Fruit fly (Drosophila melanogaster) whole organism, embryonic: ENCODE results near the gene nmdyn-D7.

Source experiments
- Atf3 ChIP-seq: fragments of 200-800 bp; sonication (Bioruptor generic); optimal IDR thresholded peaks from 3 replicates; lab custom pipeline; 2016; ENCODE audit warnings: missing biosample characterization, missing genetic modification characterization
- CG10979 ChIP-seq: fragments of 200-800 bp; sonication (Bioruptor generic); optimal IDR thresholded peaks from 2 replicates; lab custom pipeline; 2018; ENCODE audit warnings: missing biosample characterization, mild to moderate bottlenecking, missing genetic modification characterization, moderate library complexity
- CG12219 ChIP-seq: fragments of 200-800 bp; sonication (Bioruptor generic); optimal IDR thresholded peaks from 3 replicates; lab custom pipeline; 2018; ENCODE audit warnings: missing biosample characterization, mild to moderate bottlenecking, missing genetic modification characterization
- CG12744 ChIP-seq: fragments of 200-800 bp; sonication (Bioruptor generic); optimal IDR thresholded peaks from 2 replicates; lab custom pipeline; 2016; ENCODE audit warnings: missing biosample characterization, missing genetic modification characterization
- CG13287 ChIP-seq: fragments of 200-800 bp; sonication (Bioruptor generic); IDR thresholded peaks from 2 replicates; pipeline ENCODE4 v1.3.6; 2022; ENCODE audit warnings: missing biosample characterization, missing genetic modification characterization; ENCODE audit not compliant: partially characterized antibody
- CG13624 ChIP-seq: fragments of 200-800 bp; sonication (Bioruptor generic); optimal IDR thresholded peaks from 2 replicates; lab custom pipeline; 2016; ENCODE audit warnings: missing biosample characterization, missing genetic modification characterization
- CG14710 ChIP-seq: fragments of 200-800 bp; sonication (Bioruptor generic); optimal IDR thresholded peaks from 3 replicates; lab custom pipeline; 2019; ENCODE audit warnings: missing biosample characterization, mild to moderate bottlenecking, missing genetic modification characterization, moderate library complexity
- CG1603 ChIP-seq: fragments of 200-800 bp; sonication (Bioruptor generic); optimal IDR thresholded peaks from 2 replicates; lab custom pipeline; 2019; ENCODE audit warnings: missing biosample characterization, mild to moderate bottlenecking, missing genetic modification characterization, moderate library complexity
- CG1792 ChIP-seq: fragments of 200-800 bp; sonication (Bioruptor generic); optimal IDR thresholded peaks from 2 replicates; lab custom pipeline; 2016; ENCODE audit warnings: missing biosample characterization, missing genetic modification characterization
- CG2120 ChIP-seq: fragments of 200-800 bp; sonication (Bioruptor generic); optimal IDR thresholded peaks from 3 replicates; lab custom pipeline; 2016; ENCODE audit warnings: missing biosample characterization, missing genetic modification characterization
- CG2678 ChIP-seq: fragments of 200-800 bp; sonication (Bioruptor generic); optimal IDR thresholded peaks from 3 replicates; lab custom pipeline; 2019; ENCODE audit warnings: missing biosample characterization, mild to moderate bottlenecking, missing genetic modification characterization, moderate library complexity
- CG3065 ChIP-seq: fragments of 200-800 bp; sonication (Bioruptor generic); optimal IDR thresholded peaks from 2 replicates; lab custom pipeline; 2016; ENCODE audit warnings: missing biosample characterization, missing genetic modification characterization
- CG43689 ChIP-seq: fragments of 200-800 bp; sonication (Bioruptor generic); IDR thresholded peaks from 2 replicates; pipeline ENCODE4 v1.3.6; 2022; ENCODE audit warnings: missing biosample characterization, missing genetic modification characterization
- CG4404 ChIP-seq: fragments of 200-800 bp; sonication (Bioruptor generic); IDR thresholded peaks from 2 replicates; pipeline ENCODE4 v1.3.6; 2022; ENCODE audit warnings: missing biosample characterization, missing genetic modification characterization
- CG7556 ChIP-seq: fragments of 200-800 bp; sonication (Bioruptor generic); optimal IDR thresholded peaks from 2 replicates; lab custom pipeline; 2017; ENCODE audit warnings: missing biosample characterization, mild to moderate bottlenecking, missing genetic modification characterization
- CG7786 ChIP-seq: fragments of 200-800 bp; sonication (Bioruptor generic); optimal IDR thresholded peaks from 2 replicates; lab custom pipeline; 2016; ENCODE audit warnings: missing biosample characterization, missing genetic modification characterization
- CG7839 ChIP-seq: fragments of 200-800 bp; sonication (Bioruptor generic); optimal IDR thresholded peaks from 3 replicates; lab custom pipeline; 2018; ENCODE audit warnings: missing biosample characterization, mild to moderate bottlenecking, missing genetic modification characterization, moderate library complexity
- CG9727 ChIP-seq: fragments of 200-800 bp; sonication (Bioruptor generic); optimal IDR thresholded peaks from 3 replicates; lab custom pipeline; 2017; ENCODE audit warnings: missing biosample characterization, mild to moderate bottlenecking, missing genetic modification characterization
- CrebB ChIP-seq: fragments of 200-800 bp; sonication (Bioruptor generic); optimal IDR thresholded peaks from 3 replicates; lab custom pipeline; 2018; ENCODE audit warnings: missing biosample characterization, mild to moderate bottlenecking, missing genetic modification characterization
- Doc2 ChIP-seq: fragments of 200-800 bp; sonication (Bioruptor generic); IDR thresholded peaks from 2 replicates; pipeline ENCODE4 v1.3.6; 2022; ENCODE audit warnings: missing biosample characterization, missing genetic modification characterization
- Dref ChIP-seq: fragments of 200-800 bp; sonication (Bioruptor generic); IDR thresholded peaks from 2 replicates; pipeline ENCODE4 v1.3.6; 2022; ENCODE audit warnings: missing biosample characterization, missing genetic modification characterization
- Hand ChIP-seq: fragments of 200-800 bp; sonication (Bioruptor generic); optimal IDR thresholded peaks from 2 replicates; lab custom pipeline; 2017; ENCODE audit warnings: mild to moderate bottlenecking, missing biosample characterization, missing genetic modification reagents, missing genetic modification characterization
- Hr3 ChIP-seq: fragments of 200-800 bp; sonication (Bioruptor generic); optimal IDR thresholded peaks from 3 replicates; lab custom pipeline; 2016; ENCODE audit warnings: missing biosample characterization, missing genetic modification characterization
- MTF-1 ChIP-seq: fragments of 200-800 bp; sonication (Bioruptor generic); optimal IDR thresholded peaks from 2 replicates; lab custom pipeline; 2018; ENCODE audit warnings: missing biosample characterization, mild to moderate bottlenecking, missing genetic modification characterization, borderline replicate concordance
- Mad ChIP-seq: fragments of 200-800 bp; sonication (Bioruptor generic); optimal IDR thresholded peaks from 2 replicates; lab custom pipeline; 2016; ENCODE audit warnings: missing biosample characterization, missing genetic modification characterization
- Meics ChIP-seq: fragments of 200-800 bp; sonication (Bioruptor generic); optimal IDR thresholded peaks from 2 replicates; lab custom pipeline; 2017; ENCODE audit warnings: missing biosample characterization, mild to moderate bottlenecking, missing genetic modification characterization
- Nf-YA ChIP-seq: fragments of 200-800 bp; sonication (Bioruptor generic); IDR thresholded peaks from 2 replicates; pipeline ENCODE4 v1.3.6; 2022; ENCODE audit warnings: missing biosample characterization, missing genetic modification characterization
- Scr ChIP-seq: fragments of 200-800 bp; sonication (Bioruptor generic); IDR thresholded peaks from 2 replicates; pipeline ENCODE4 v1.3.6; 2022; ENCODE audit warnings: missing biosample characterization, missing genetic modification characterization; ENCODE audit not compliant: partially characterized antibody
- TFAM ChIP-seq: fragments of 200-800 bp; sonication (Bioruptor generic); optimal IDR thresholded peaks from 2 replicates; lab custom pipeline; 2017; ENCODE audit warnings: missing biosample characterization, missing genetic modification characterization, inconsistent platforms
- Taf1 ChIP-seq: fragments of 200-800 bp; sonication (Bioruptor generic); IDR thresholded peaks from 2 replicates; pipeline ENCODE4 v1.3.6; 2022; ENCODE audit warnings: missing biosample characterization, missing genetic modification characterization
- chinmo ChIP-seq: fragments of 200-800 bp; sonication (Bioruptor generic); IDR thresholded peaks from 4 replicates; pipeline ENCODE4 v1.3.6; 2022; ENCODE audit warnings: missing biosample characterization, missing genetic modification characterization; ENCODE audit not compliant: partially characterized antibody
- crol ChIP-seq: fragments of 200-800 bp; sonication (Bioruptor generic); IDR thresholded peaks from 2 replicates; pipeline ENCODE4 v1.3.6; 2022; ENCODE audit warnings: missing biosample characterization, missing genetic modification characterization
- eve ChIP-seq, 2 experiments: fragments of >200 bp; optimal IDR thresholded peaks; 2 replicates each; lab custom pipeline; 2017; ENCODE audit warnings: missing biosample characterization in 2 of 2, missing genetic modification characterization in 2 of 2
- gfzf ChIP-seq: fragments of 200-800 bp; sonication (Bioruptor generic); optimal IDR thresholded peaks from 2 replicates; lab custom pipeline; 2016; ENCODE audit warnings: missing biosample characterization, mild to moderate bottlenecking, missing genetic modification characterization, moderate library complexity
- grn ChIP-seq: fragments of 200-800 bp; sonication (Bioruptor generic); optimal IDR thresholded peaks from 3 replicates; lab custom pipeline; 2017; ENCODE audit warnings: missing biosample characterization, missing genetic modification characterization
- gsb ChIP-seq: fragments of 200-800 bp; sonication (Bioruptor generic); IDR thresholded peaks from 2 replicates; pipeline ENCODE4 v1.3.6; 2022; ENCODE audit warnings: missing biosample characterization, missing genetic modification characterization
- hkb ChIP-seq, 2 experiments: fragments of 200-800 bp in 1 of 2; fragments of >200 bp in 1 of 2; sonication (Bioruptor generic) in 1 of 2; IDR thresholded peaks in 1 of 2; optimal IDR thresholded peaks in 1 of 2; 2 replicates each; pipeline versions ENCODE4 v1.3.6 to Lab custom; 2017 to 2022; ENCODE audit warnings: missing biosample characterization in 1 of 2, missing genetic modification characterization in 1 of 2
- inv ChIP-seq: fragments of 200-800 bp; sonication (Bioruptor generic); IDR thresholded peaks from 2 replicates; pipeline ENCODE4 v1.3.6; 2022; ENCODE audit warnings: missing biosample characterization, missing genetic modification characterization; ENCODE audit not compliant: partially characterized antibody
- luna ChIP-seq: fragments of 200-800 bp; sonication (Bioruptor generic); optimal IDR thresholded peaks from 2 replicates; lab custom pipeline; 2016; ENCODE audit warnings: missing biosample characterization, missing genetic modification characterization
- otp ChIP-seq: fragments of 200-800 bp; sonication (Bioruptor generic); IDR thresholded peaks from 3 replicates; pipeline ENCODE4, ENCODE4 v1.3.6; 2022; ENCODE audit warnings: missing biosample characterization, missing genetic modification characterization
- pb ChIP-seq: fragments of 200-800 bp; sonication (Bioruptor generic); optimal IDR thresholded peaks from 3 replicates; lab custom pipeline; 2016; ENCODE audit warnings: missing biosample characterization, missing genetic modification characterization
- prd ChIP-seq, 3 experiments: fragments of >200 bp in 2 of 3; fragments of 200-800 bp in 1 of 3; sonication (Bioruptor generic) in 1 of 3; optimal IDR thresholded peaks in 2 of 3; IDR thresholded peaks in 1 of 3; 2 replicates in 2 of 3; 3 replicates in 1 of 3; pipeline versions ENCODE4 v1.3.6 to Lab custom; 2017 to 2022; ENCODE audit warnings: missing biosample characterization in 1 of 3, missing genetic modification characterization in 1 of 3
- psq ChIP-seq: fragments of 200-800 bp; sonication (Bioruptor generic); optimal IDR thresholded peaks from 2 replicates; lab custom pipeline; 2017; ENCODE audit warnings: missing biosample characterization, missing genetic modification characterization
- row ChIP-seq: fragments of 200-800 bp; sonication (Bioruptor generic); IDR thresholded peaks from 3 replicates; pipeline ENCODE4 v1.3.6; 2022; ENCODE audit warnings: missing biosample characterization, missing genetic modification characterization
- sc ChIP-seq, 3 experiments: fragments of >200 bp in 2 of 3; fragments of 200-800 bp in 1 of 3; sonication (Bioruptor generic) in 1 of 3; optimal IDR thresholded peaks; 2 replicates in 2 of 3; 3 replicates in 1 of 3; lab custom pipeline; 2017; ENCODE audit warnings: mild to moderate bottlenecking in 1 of 3, missing biosample characterization in 1 of 3, missing genetic modification characterization in 1 of 3, missing genetic modification reagents in 1 of 3
- slbo ChIP-seq: fragments of 200-800 bp; sonication (Bioruptor generic); IDR thresholded peaks from 2 replicates; pipeline ENCODE4 v1.3.6; 2022; ENCODE audit warnings: missing biosample characterization, missing genetic modification characterization
- tio ChIP-seq: fragments of 200-800 bp; sonication (Bioruptor generic); optimal IDR thresholded peaks from 2 replicates; lab custom pipeline; 2017; ENCODE audit warnings: missing biosample characterization, missing genetic modification characterization, inconsistent platforms
- z ChIP-seq: fragments of 200-800 bp; sonication (Bioruptor generic); IDR thresholded peaks from 3 replicates; pipeline ENCODE4 v1.3.6; 2022; ENCODE audit warnings: missing biosample characterization, missing genetic modification characterization
- zfh2 ChIP-seq: fragments of 200-800 bp; sonication (Bioruptor generic); optimal IDR thresholded peaks from 2 replicates; lab custom pipeline; 2016; ENCODE audit warnings: missing biosample characterization, missing genetic modification characterization

Gene nmdyn-D7

DNA sequence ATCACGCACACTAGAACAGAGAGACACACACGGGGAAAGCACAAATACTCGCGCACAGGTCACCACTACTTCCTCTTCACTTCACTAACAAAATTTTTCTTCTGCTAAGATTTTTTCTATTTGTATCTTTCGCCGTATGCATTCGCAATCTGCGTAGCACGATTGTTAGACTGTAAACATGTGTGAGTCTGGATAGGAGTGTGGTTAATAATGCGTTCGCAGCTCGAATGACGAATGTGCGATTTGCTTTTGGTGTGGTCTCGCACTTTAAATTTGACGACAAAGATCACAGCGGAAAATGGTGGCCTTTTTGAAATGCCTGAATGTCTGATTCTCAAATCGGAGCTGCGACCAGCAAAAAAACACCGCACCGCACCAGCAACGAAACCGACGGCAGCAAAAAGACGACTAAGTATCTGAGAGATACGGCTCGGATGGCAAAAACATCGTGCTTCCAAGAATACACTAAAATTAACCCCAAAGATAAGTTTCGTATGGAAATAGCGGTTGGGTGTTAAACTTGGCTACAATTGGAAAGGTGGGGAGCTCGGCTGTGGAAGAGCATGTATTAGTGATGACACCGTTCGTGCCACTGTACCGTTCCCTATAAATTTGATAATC is 25.4 kb downstream of the nmdyn-D7 start, which contains the start of gene Unc-115a (continued):
- TF ChIP-seq CG10979 (tag; lab: Kevin White, UChicago), result peak; percentile 36
- no peak for TF ChIP-seq inv (GFP tag; lab: Robert Waterston, UW)
- peak; percentile 44 for TF ChIP-seq Meics (GFP tag; lab: Kevin White, UChicago)
- no peak for TF ChIP-seq CG12219 (GFP tag; lab: Kevin White, UChicago)
- no peak for TF ChIP-seq Scr (GFP tag; lab: Robert Waterston, UW)
- TF ChIP-seq eve (GFP tag; optimal IDR thresholded peaks at IDR 0.05; lab: Kevin White, UChicago), result no peak
- peak; percentile 24 for TF ChIP-seq Hr3 (GFP tag; lab: Kevin White, UChicago)
- peak; percentile 75 for TF ChIP-seq CG14710 (tag; lab: Kevin White, UChicago)
- peak; percentile 98 for TF ChIP-seq gfzf (GFP tag; lab: Kevin White, UChicago)
- TF ChIP-seq CG7556 (GFP tag; lab: Kevin White, UChicago), result peak; percentile 33
- TF ChIP-seq Doc2 (GFP tag; lab: Robert Waterston, UW), result no peak
- peak; percentile 8 for TF ChIP-seq luna (GFP tag; lab: Kevin White, UChicago)
- TF ChIP-seq hkb (optimal IDR thresholded peaks at IDR 0.05; lab: Kevin White, UChicago), result no peak
- TF ChIP-seq hkb (GFP tag; IDR thresholded peaks at IDR 0.05; lab: Robert Waterston, UW), result no peak
- TF ChIP-seq CG1792 (GFP tag; lab: Kevin White, UChicago), result no peak
- peak; percentile 63 for TF ChIP-seq Mad (GFP tag; lab: Kevin White, UChicago)
- TF ChIP-seq Hand (GFP tag; lab: Kevin White, UChicago), result peak; percentile 28
- TF ChIP-seq CG3065 (GFP tag; lab: Kevin White, UChicago), result no peak
- TF ChIP-seq zfh2 (GFP tag; lab: Kevin White, UChicago), result peak; percentile 54
- TF ChIP-seq CrebB (tag; lab: Kevin White, UChicago), result peak; percentile 18
- no peak for TF ChIP-seq sc (optimal IDR thresholded peaks at IDR 0.05; lab: Kevin White, UChicago)
- TF ChIP-seq sc (GFP tag; optimal IDR thresholded peaks at IDR 0.05; lab: Kevin White, UChicago), result no peak
- TF ChIP-seq Atf3 (GFP tag; lab: Kevin White, UChicago), result peak; percentile 29
- TF ChIP-seq tio, result no peak
- TF ChIP-seq CG13624 (GFP tag; lab: Kevin White, UChicago), result peak; percentile 78
- peak; percentile 69 for TF ChIP-seq CG2120 (GFP tag; lab: Kevin White, UChicago)
- no peak for TF ChIP-seq otp
- TF ChIP-seq CG12744 (GFP tag; lab: Kevin White, UChicago), result peak; percentile 58
- no peak for TF ChIP-seq prd (optimal IDR thresholded peaks at IDR 0.05; lab: Kevin White, UChicago)
- TF ChIP-seq prd (GFP tag; IDR thresholded peaks at IDR 0.05; lab: Robert Waterston, UW), result no peak
- peak; percentile 23 for TF ChIP-seq psq (GFP tag; lab: Kevin White, UChicago)
- TF ChIP-seq row (GFP tag; lab: Robert Waterston, UW), result no peak
- no peak for TF ChIP-seq gsb (GFP tag; lab: Robert Waterston, UW)
- TF ChIP-seq CG7839 (tag; lab: Kevin White, UChicago), result no peak
- peak; percentile 52 for TF ChIP-seq CG9727 (GFP tag; lab: Kevin White, UChicago)
- no peak for TF ChIP-seq CG2678 (tag; lab: Kevin White, UChicago)
- TF ChIP-seq pb (GFP tag; lab: Kevin White, UChicago), result peak; percentile 69
- TF ChIP-seq crol (GFP tag; lab: Robert Waterston, UW), result no peak
- no peak for TF ChIP-seq TFAM (GFP tag; lab: Kevin White, UChicago)
- peak; percentile 13 for TF ChIP-seq CG7786 (GFP tag; lab: Kevin White, UChicago)
- peak; percentile 92 for TF ChIP-seq CG1603 (tag; lab: Kevin White, UChicago)
- TF ChIP-seq MTF-1 (GFP tag; lab: Kevin White, UChicago), result peak; percentile 52
- no peak for TF ChIP-seq CG4404 (GFP tag; lab: Robert Waterston, UW)
- TF ChIP-seq CG43689 (GFP tag; lab: Robert Waterston, UW), result no peak
- no peak for TF ChIP-seq slbo (GFP tag; lab: Robert Waterston, UW)
- no peak for TF ChIP-seq Taf1 (GFP tag; lab: Robert Waterston, UW)
- TF ChIP-seq grn (GFP tag; lab: Kevin White, UChicago), result peak; percentile 70
- no peak for TF ChIP-seq Nf-YA (GFP tag; lab: Robert Waterston, UW)
- TF ChIP-seq CG13287, result no peak
- no peak for TF ChIP-seq z
- no peak for TF ChIP-seq Dref (GFP tag; lab: Robert Waterston, UW)
- no peak for TF ChIP-seq chinmo (GFP tag; lab: Robert Waterston, UW)
